Worm (Caenorhabditis elegans) whole organism, L2 larva: ENCODE measurements around the gene abu-2.
A peak's percentile ranks its signal among the peaks of the same experiment; 100 is the strongest.

Experiments used
- fos-1 ChIP-seq: fragments of 150-350 bp; optimal IDR thresholded peaks from 2 replicates; lab custom pipeline; 2014; ENCODE audit warnings: missing biosample characterization, missing genetic modification characterization
- lin-13 ChIP-seq: fragments of 150-350 bp; optimal IDR thresholded peaks from 2 replicates; lab custom pipeline; 2014; ENCODE audit warnings: missing biosample characterization, missing genetic modification reagents, missing genetic modification characterization
- mab-5 ChIP-seq: fragments of 150-350 bp; optimal IDR thresholded peaks from 2 replicates; lab custom pipeline; 2014; ENCODE audit warnings: missing biosample characterization, missing genetic modification characterization
- peb-1 ChIP-seq: fragments of 150-350 bp; optimal IDR thresholded peaks from 2 replicates; lab custom pipeline; 2014; ENCODE audit warnings: missing biosample characterization, missing genetic modification characterization
- skn-1 ChIP-seq: sonication (generic microtip); optimal IDR thresholded peaks from 2 replicates; lab custom pipeline; 2017; ENCODE audit warnings: missing biosample characterization, missing genetic modification characterization
- unc-62 ChIP-seq: fragments of 150-350 bp; optimal IDR thresholded peaks from 2 replicates; lab custom pipeline; 2014; ENCODE audit warnings: missing biosample characterization, missing genetic modification reagents, missing genetic modification characterization

DNA sequence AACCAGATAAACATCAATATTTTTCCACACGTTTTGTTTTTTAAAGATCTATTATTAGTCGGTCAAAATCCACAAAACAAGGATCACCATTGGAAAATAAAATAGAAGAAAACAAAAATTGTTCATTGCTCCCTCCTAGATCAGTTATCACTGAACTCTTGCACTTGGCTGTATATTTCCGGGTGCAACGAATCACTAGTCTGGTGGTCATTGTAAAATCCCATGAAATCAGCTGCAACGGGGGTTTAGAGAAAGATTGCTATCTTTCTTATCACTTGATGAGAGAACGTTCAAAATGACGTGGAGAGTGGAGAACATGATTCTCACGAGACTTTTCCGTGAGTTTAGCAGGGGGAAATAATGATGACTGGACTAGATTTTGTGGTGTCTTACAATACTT is 14.7 kb downstream of the abu-2 start:
- TF ChIP-seq lin-13 (GFP tag; lab: Kevin White, UChicago) = no peak
- TF ChIP-seq peb-1 (tag; lab: Kevin White, UChicago) = no peak
- peak; percentile 12 for TF ChIP-seq fos-1 (tag; lab: Kevin White, UChicago)
- no peak for TF ChIP-seq unc-62 (GFP tag; lab: Kevin White, UChicago)
- no peak for TF ChIP-seq mab-5
- no peak for TF ChIP-seq skn-1 (tag; lab: Kevin White, UChicago)
